Worm (Caenorhabditis elegans): ENCODE measurements around the gene pde-2.

The pde-2 gene

ce11 chrIII:8967639-8968038 lies 14.1 kb downstream of the pde-2 start, which contains the start of the genes bud-13 and rpap-2 (continued):
- no peak for TF ChIP-seq lin-39 (tag; optimal IDR thresholded peaks at IDR 0.05)
- TF ChIP-seq tlp-1 (tag; optimal IDR thresholded peaks at IDR 0.05) = no peak
- TF ChIP-seq snu-23 (GFP tag; optimal IDR thresholded peaks at IDR 0.05) = no peak
- no peak for TF ChIP-seq nhr-20 (tag; optimal IDR thresholded peaks at IDR 0.05)
- TF ChIP-seq swsn-7 (tag; optimal IDR thresholded peaks at IDR 0.05) = no peak
- TF ChIP-seq lin-13 (GFP tag; optimal IDR thresholded peaks at IDR 0.05) = no peak
- TF ChIP-seq ets-5 (GFP tag; IDR thresholded peaks at IDR 0.05) = no peak
- no peak for TF ChIP-seq C34B4.2 (tag; optimal IDR thresholded peaks at IDR 0.05)
- no peak for TF ChIP-seq mdl-1 (tag; optimal IDR thresholded peaks at IDR 0.05)
- TF ChIP-seq hlh-17 (GFP tag; optimal IDR thresholded peaks at IDR 0.05; ENCODE audit: borderline replicate concordance) = no peak

- TF ChIP-seq efl-1 (optimal IDR thresholded peaks at IDR 0.05) = no peak
- peak in 1 of 2 experiments; percentile 38 for TF ChIP-seq efl-1 (GFP tag; optimal IDR thresholded peaks at IDR 0.05 in 1 of 2)
- TF ChIP-seq rnt-1 (tag; optimal IDR thresholded peaks at IDR 0.05) = no peak
- TF ChIP-seq unc-130 (tag; optimal IDR thresholded peaks at IDR 0.05) = no peak
- no peak for TF ChIP-seq snu-23 (GFP tag; optimal IDR thresholded peaks at IDR 0.05)
- TF ChIP-seq lin-14 (GFP tag; optimal IDR thresholded peaks at IDR 0.05) = no peak
- TF ChIP-seq ceh-90 (tag; optimal IDR thresholded peaks at IDR 0.05) = no peak
- TF ChIP-seq xbp-1 (tag; optimal IDR thresholded peaks at IDR 0.05) = no peak
- TF ChIP-seq nhr-12 (tag; optimal IDR thresholded peaks at IDR 0.05) = no peak
- TF ChIP-seq sup-37 (GFP tag; optimal IDR thresholded peaks at IDR 0.05) = no peak
- TF ChIP-seq lsy-2 (tag; optimal IDR thresholded peaks at IDR 0.05) = no peak
- no peak for TF ChIP-seq C16A3.4 (tag; optimal IDR thresholded peaks at IDR 0.05)
- no peak for TF ChIP-seq lin-35 (GFP tag; optimal IDR thresholded peaks at IDR 0.05)
- TF ChIP-seq C34B4.2 (tag; optimal IDR thresholded peaks at IDR 0.05) = no peak
- peak; percentile 45 for TF ChIP-seq ceh-8 (GFP tag; optimal IDR thresholded peaks at IDR 0.05)
- no peak for TF ChIP-seq skn-1 (tag; optimal IDR thresholded peaks at IDR 0.05)
- TF ChIP-seq nhr-11 (tag; optimal IDR thresholded peaks at IDR 0.05) = no peak
- no peak for TF ChIP-seq nhr-76 (tag; optimal IDR thresholded peaks at IDR 0.05)
- no peak for TF ChIP-seq ztf-11 (tag; optimal IDR thresholded peaks at IDR 0.05)
Measured at ce11 chrIII:8964684-8965283, 16.9 kb downstream of the pde-2 start.

DNA sequence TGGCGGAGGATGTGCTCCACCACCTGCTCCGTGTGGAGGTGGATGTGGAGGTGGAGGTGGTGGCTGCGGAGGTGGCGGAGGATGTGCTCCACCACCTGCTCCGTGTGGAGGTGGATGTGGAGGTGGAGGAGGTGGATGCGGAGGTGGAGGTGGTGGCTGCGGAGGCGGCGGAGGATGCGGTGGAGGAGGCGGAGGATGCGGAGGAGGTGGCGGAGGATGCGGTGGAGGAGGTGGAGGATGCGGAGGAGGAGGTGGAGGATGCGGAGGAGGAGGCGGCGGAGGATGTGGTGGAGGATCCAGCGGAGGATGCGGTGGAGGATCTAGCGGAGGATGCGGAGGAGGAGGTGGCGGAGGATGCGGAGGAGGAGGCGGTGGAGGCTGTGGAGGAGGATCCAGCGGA lies 19.2 kb downstream of the pde-2 start:
- TF ChIP-seq skn-1 (tag; optimal IDR thresholded peaks at IDR 0.05) (no peak), ceh-8 (GFP tag; optimal IDR thresholded peaks at IDR 0.05) (peak; percentile 68), efl-1 (optimal IDR thresholded peaks at IDR 0.05) (no peak), efl-1 (GFP tag; optimal IDR thresholded peaks at IDR 0.05 in 1 of 2) (no peak), nhr-11 (tag; optimal IDR thresholded peaks at IDR 0.05) (no peak), tbx-2 (tag; optimal IDR thresholded peaks at IDR 0.05) (no peak), ces-1 (GFP tag; optimal IDR thresholded peaks at IDR 0.05) (no peak)

DNA sequence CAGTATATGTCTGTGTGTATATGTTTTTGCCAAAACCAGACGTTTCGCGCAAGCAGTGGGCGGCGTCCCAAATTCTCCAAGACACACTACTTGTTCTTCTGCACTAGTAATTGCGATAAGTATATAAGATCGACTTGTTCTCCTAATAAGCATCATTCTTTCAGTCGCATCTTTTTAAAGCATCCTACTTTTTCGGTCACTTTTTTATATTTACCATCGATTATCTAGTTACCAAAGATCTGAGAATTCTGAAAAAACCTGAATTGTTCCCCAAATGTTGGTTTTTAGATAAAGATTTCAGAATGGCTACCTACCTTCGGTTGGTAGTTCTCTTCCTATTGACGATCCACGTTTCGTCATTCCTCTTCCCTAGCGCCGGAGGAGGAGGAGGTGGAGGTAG lies 19.7 kb downstream of the pde-2 start, which contains the start of gene grl-25:
grl-25 (plus strand) TSS at position 301 of the 400 bp plus-strand sequence.
- no peak for TF ChIP-seq nhr-85 (tag)
- TF ChIP-seq irx-1 (tag; optimal IDR thresholded peaks at IDR 0.05) = no peak
- TF ChIP-seq ceh-88 (GFP tag; IDR thresholded peaks at IDR 0.05) = no peak
- TF ChIP-seq aha-1 (tag; optimal IDR thresholded peaks at IDR 0.05) = no peak
- no peak for TF ChIP-seq nhr-19 (GFP tag; conservative IDR thresholded peaks at IDR 0.05)
- no peak for TF ChIP-seq nhr-77 (tag; optimal IDR thresholded peaks at IDR 0.05)
- TF ChIP-seq lin-13 (GFP tag; optimal IDR thresholded peaks at IDR 0.05) = no peak
- no peak for TF ChIP-seq C04F5.9 (tag; optimal IDR thresholded peaks at IDR 0.05)
- no peak for TF ChIP-seq egl-13 (tag; optimal IDR thresholded peaks at IDR 0.05)
- no peak for TF ChIP-seq unc-86 (tag; optimal IDR thresholded peaks at IDR 0.05)
- TF ChIP-seq efl-3 (GFP tag; optimal IDR thresholded peaks at IDR 0.05) = no peak

Data from whole organism, L1 larva.